Fruit fly (Drosophila melanogaster) whole organism, embryonic: ENCODE results near the gene arg.

Experiments used
- Bgb ChIP-seq: fragments of 200-800 bp; sonication (Bioruptor generic); IDR thresholded peaks from 2 replicates; pipeline ENCODE4 v1.3.6; 2022; ENCODE audit warnings: missing biosample characterization, missing genetic modification characterization; ENCODE audit not compliant: partially characterized antibody
- CG10462 ChIP-seq: fragments of 200-800 bp; sonication (Bioruptor generic); optimal IDR thresholded peaks from 2 replicates; lab custom pipeline; 2016; ENCODE audit warnings: missing biosample characterization, missing genetic modification characterization
- CG11398 ChIP-seq: fragments of 200-800 bp; sonication (Bioruptor generic); optimal IDR thresholded peaks from 2 replicates; lab custom pipeline; 2016; ENCODE audit warnings: missing biosample characterization, missing genetic modification characterization
- CG12155 ChIP-seq: fragments of 200-800 bp; sonication (Bioruptor generic); optimal IDR thresholded peaks from 3 replicates; lab custom pipeline; 2016; ENCODE audit warnings: missing biosample characterization, missing genetic modification characterization
- CG13287 ChIP-seq: fragments of 200-800 bp; sonication (Bioruptor generic); IDR thresholded peaks from 2 replicates; pipeline ENCODE4 v1.3.6; 2022; ENCODE audit warnings: missing biosample characterization, missing genetic modification characterization; ENCODE audit not compliant: partially characterized antibody
- CG13894 ChIP-seq: fragments of 200-800 bp; sonication (Bioruptor generic); optimal IDR thresholded peaks from 3 replicates; lab custom pipeline; 2018; ENCODE audit warnings: missing biosample characterization, mild to moderate bottlenecking, missing genetic modification characterization, moderate library complexity
- CG14441 ChIP-seq: fragments of 200-800 bp; sonication (Bioruptor generic); IDR thresholded peaks from 2 replicates; pipeline ENCODE4 v1.3.6; 2022; ENCODE audit warnings: missing biosample characterization, missing genetic modification characterization
- CG14710 ChIP-seq: fragments of 200-800 bp; sonication (Bioruptor generic); optimal IDR thresholded peaks from 3 replicates; lab custom pipeline; 2019; ENCODE audit warnings: missing biosample characterization, mild to moderate bottlenecking, missing genetic modification characterization, moderate library complexity
- CG14860 ChIP-seq: fragments of 200-800 bp; sonication (Bioruptor generic); IDR thresholded peaks from 3 replicates; pipeline ENCODE4 v1.3.6; 2022; ENCODE audit warnings: missing biosample characterization, missing genetic modification characterization; ENCODE audit not compliant: partially characterized antibody
- CG15269 ChIP-seq: fragments of 200-800 bp; sonication (Bioruptor generic); optimal IDR thresholded peaks from 2 replicates; lab custom pipeline; 2018; ENCODE audit warnings: missing biosample characterization, mild to moderate bottlenecking, missing genetic modification characterization, moderate library complexity
- CG15479 ChIP-seq: fragments of 200-800 bp; sonication (Bioruptor generic); optimal IDR thresholded peaks from 3 replicates; lab custom pipeline; 2019; ENCODE audit warnings: missing biosample characterization, mild to moderate bottlenecking, missing genetic modification characterization, moderate library complexity
- CG15514 ChIP-seq: fragments of 200-800 bp; sonication (Bioruptor generic); optimal IDR thresholded peaks from 3 replicates; lab custom pipeline; 2017; ENCODE audit warnings: missing biosample characterization, missing genetic modification characterization, mild to moderate bottlenecking, moderate library complexity, missing genetic modification reagents
- CG16813 ChIP-seq: fragments of 200-800 bp; sonication (Bioruptor generic); IDR thresholded peaks from 3 replicates; pipeline ENCODE4 v1.3.6; 2022; ENCODE audit warnings: missing biosample characterization, missing genetic modification characterization; ENCODE audit not compliant: partially characterized antibody
- CG16863 ChIP-seq: fragments of 200-800 bp; sonication (Bioruptor generic); optimal IDR thresholded peaks from 3 replicates; lab custom pipeline; 2016; ENCODE audit warnings: missing biosample characterization, missing genetic modification characterization
- CG17385 ChIP-seq: fragments of 200-800 bp; sonication (Bioruptor generic); optimal IDR thresholded peaks from 3 replicates; lab custom pipeline; 2018; ENCODE audit warnings: missing biosample characterization, mild to moderate bottlenecking, missing genetic modification characterization
- CG17912 ChIP-seq: fragments of 200-800 bp; sonication (Bioruptor generic); optimal IDR thresholded peaks from 2 replicates; lab custom pipeline; 2018; ENCODE audit warnings: missing biosample characterization, mild to moderate bottlenecking, missing genetic modification characterization
- CG2116 ChIP-seq: fragments of 200-800 bp; sonication (Bioruptor generic); optimal IDR thresholded peaks from 3 replicates; lab custom pipeline; 2018; ENCODE audit warnings: missing biosample characterization, mild to moderate bottlenecking, missing genetic modification characterization
- CG2120 ChIP-seq: fragments of 200-800 bp; sonication (Bioruptor generic); optimal IDR thresholded peaks from 3 replicates; lab custom pipeline; 2016; ENCODE audit warnings: missing biosample characterization, missing genetic modification characterization
- CG2129 ChIP-seq: fragments of 200-800 bp; sonication (Bioruptor generic); IDR thresholded peaks from 2 replicates; pipeline ENCODE4 v1.3.6; 2022; ENCODE audit warnings: missing biosample characterization, missing genetic modification characterization; ENCODE audit not compliant: partially characterized antibody
- CG34224 ChIP-seq: fragments of 200-800 bp; sonication (Bioruptor generic); IDR thresholded peaks from 3 replicates; pipeline ENCODE4 v1.3.6; 2022; ENCODE audit warnings: missing biosample characterization, missing genetic modification characterization; ENCODE audit not compliant: partially characterized antibody
- CG34422 ChIP-seq: fragments of 200-800 bp; sonication (Bioruptor generic); IDR thresholded peaks from 3 replicates; pipeline ENCODE4 v1.3.6; 2022; ENCODE audit warnings: missing biosample characterization, missing genetic modification characterization
- CG4707 ChIP-seq: fragments of 200-800 bp; sonication (Bioruptor generic); optimal IDR thresholded peaks from 2 replicates; lab custom pipeline; 2018; ENCODE audit warnings: missing biosample characterization, mild to moderate bottlenecking, missing genetic modification characterization, moderate library complexity
- CG4854 ChIP-seq: fragments of 200-800 bp; sonication (Bioruptor generic); optimal IDR thresholded peaks from 2 replicates; lab custom pipeline; 2016; ENCODE audit warnings: missing biosample characterization, missing genetic modification characterization, inconsistent platforms
- CG6654 ChIP-seq: fragments of 200-800 bp; sonication (Bioruptor generic); optimal IDR thresholded peaks from 2 replicates; lab custom pipeline; 2017; ENCODE audit warnings: missing biosample characterization, mild to moderate bottlenecking, missing genetic modification characterization
- CG6813 ChIP-seq: fragments of 200-800 bp; sonication (Bioruptor generic); optimal IDR thresholded peaks from 2 replicates; lab custom pipeline; 2017; ENCODE audit warnings: missing biosample characterization, missing genetic modification characterization, mild to moderate bottlenecking, moderate library complexity, missing genetic modification reagents
- CG7357 ChIP-seq: fragments of 200-800 bp; sonication (Bioruptor generic); IDR thresholded peaks from 3 replicates; pipeline ENCODE4 v1.3.6; 2022; ENCODE audit warnings: missing biosample characterization, missing genetic modification characterization
- CG7745 ChIP-seq: fragments of 200-800 bp; sonication (Bioruptor generic); optimal IDR thresholded peaks from 2 replicates; lab custom pipeline; 2018; ENCODE audit warnings: missing biosample characterization, mild to moderate bottlenecking, missing genetic modification characterization, moderate library complexity
- D19B ChIP-seq: fragments of 200-800 bp; sonication (Bioruptor generic); optimal IDR thresholded peaks from 2 replicates; lab custom pipeline; 2017; ENCODE audit warnings: missing biosample characterization, mild to moderate bottlenecking, missing genetic modification characterization
- Deaf1 ChIP-seq: fragments of 200-800 bp; optimal IDR thresholded peaks from 3 replicates; lab custom pipeline; 2019; ENCODE audit warnings: missing biosample characterization, mild to moderate bottlenecking, missing genetic modification characterization, moderate library complexity
- Dll ChIP-seq: fragments of 200-800 bp; sonication (Bioruptor generic); IDR thresholded peaks from 4 replicates; pipeline ENCODE4 v1.3.6; 2022; ENCODE audit warnings: missing biosample characterization, missing genetic modification characterization; ENCODE audit not compliant: partially characterized antibody
- HLH4C ChIP-seq: fragments of 200-800 bp; sonication (Bioruptor generic); IDR thresholded peaks from 3 replicates; pipeline ENCODE4 v1.3.6; 2022; ENCODE audit warnings: missing biosample characterization, missing genetic modification characterization; ENCODE audit not compliant: partially characterized antibody
- Med ChIP-seq: fragments of 200-800 bp; sonication (Bioruptor generic); peaks from one replicate; lab custom pipeline; 2016; ENCODE audit warnings: missing biosample characterization, missing genetic modification characterization, mild to moderate bottlenecking, inconsistent platforms, moderate library complexity
- Scr ChIP-seq: fragments of 200-800 bp; sonication (Bioruptor generic); IDR thresholded peaks from 2 replicates; pipeline ENCODE4 v1.3.6; 2022; ENCODE audit warnings: missing biosample characterization, missing genetic modification characterization; ENCODE audit not compliant: partially characterized antibody
- bbx ChIP-seq: fragments of 200-800 bp; sonication (Bioruptor generic); IDR thresholded peaks from 2 replicates; pipeline ENCODE4 v1.3.6; 2022; ENCODE audit warnings: missing biosample characterization, missing genetic modification characterization; ENCODE audit not compliant: partially characterized antibody
- bigmax ChIP-seq: fragments of 200-800 bp; sonication (Bioruptor generic); optimal IDR thresholded peaks from 2 replicates; lab custom pipeline; 2018; ENCODE audit warnings: missing biosample characterization, mild to moderate bottlenecking, missing genetic modification characterization
- br ChIP-seq: fragments of >200 bp; optimal IDR thresholded peaks from 2 replicates; lab custom pipeline; 2017
- dysf ChIP-seq: fragments of 200-800 bp; sonication (Bioruptor generic); IDR thresholded peaks from 3 replicates; pipeline ENCODE4 v1.3.6; 2022; ENCODE audit warnings: missing biosample characterization, missing genetic modification characterization
- fd102C ChIP-seq: fragments of 200-800 bp; sonication (Bioruptor generic); optimal IDR thresholded peaks from 2 replicates; lab custom pipeline; 2018; ENCODE audit warnings: missing biosample characterization, mild to moderate bottlenecking, missing genetic modification characterization, moderate library complexity
- ind ChIP-seq: fragments of 200-800 bp; sonication (Bioruptor generic); optimal IDR thresholded peaks from 3 replicates; lab custom pipeline; 2016; ENCODE audit warnings: missing biosample characterization, missing genetic modification characterization
- klu ChIP-seq: fragments of 200-800 bp; sonication (Bioruptor generic); IDR thresholded peaks from 2 replicates; pipeline ENCODE4 v1.3.6; 2022; ENCODE audit warnings: missing biosample characterization, missing genetic modification characterization
- maf-S ChIP-seq: fragments of 200-800 bp; sonication (Bioruptor generic); optimal IDR thresholded peaks from 2 replicates; lab custom pipeline; 2016; ENCODE audit warnings: missing biosample characterization, missing genetic modification characterization
- onecut ChIP-seq: fragments of 200-800 bp; sonication (Bioruptor generic); IDR thresholded peaks from 2 replicates; pipeline ENCODE4 v1.3.6; 2022; ENCODE audit warnings: missing biosample characterization, missing genetic modification characterization
- org-1 ChIP-seq: fragments of 200-800 bp; sonication (Bioruptor generic); optimal IDR thresholded peaks from 2 replicates; lab custom pipeline; 2017; ENCODE audit warnings: missing biosample characterization, missing genetic modification characterization
- ro ChIP-seq: fragments of 200-800 bp; sonication (Bioruptor generic); IDR thresholded peaks from 2 replicates; pipeline ENCODE4 v1.3.6; 2022; ENCODE audit warnings: missing biosample characterization, missing genetic modification characterization
- slou ChIP-seq: fragments of 200-800 bp; sonication (Bioruptor generic); optimal IDR thresholded peaks from 3 replicates; lab custom pipeline; 2016; ENCODE audit warnings: missing biosample characterization, missing genetic modification characterization
- sr ChIP-seq: fragments of 200-800 bp; sonication (Bioruptor generic); IDR thresholded peaks from 3 replicates; pipeline ENCODE4 v1.3.6; 2022; ENCODE audit warnings: missing biosample characterization, missing genetic modification characterization
- toy ChIP-seq: fragments of 200-800 bp; sonication (Bioruptor generic); IDR thresholded peaks from 2 replicates; pipeline ENCODE4 v1.3.6; 2022; ENCODE audit warnings: missing biosample characterization, missing genetic modification characterization
- unc-4 ChIP-seq: fragments of 200-800 bp; sonication (Bioruptor generic); IDR thresholded peaks from 2 replicates; pipeline ENCODE4 v1.3.6; 2022; ENCODE audit warnings: missing biosample characterization, missing genetic modification characterization; ENCODE audit not compliant: partially characterized antibody
- zfh2 ChIP-seq: fragments of 200-800 bp; sonication (Bioruptor generic); optimal IDR thresholded peaks from 2 replicates; lab custom pipeline; 2016; ENCODE audit warnings: missing biosample characterization, missing genetic modification characterization

The arg gene

DNA sequence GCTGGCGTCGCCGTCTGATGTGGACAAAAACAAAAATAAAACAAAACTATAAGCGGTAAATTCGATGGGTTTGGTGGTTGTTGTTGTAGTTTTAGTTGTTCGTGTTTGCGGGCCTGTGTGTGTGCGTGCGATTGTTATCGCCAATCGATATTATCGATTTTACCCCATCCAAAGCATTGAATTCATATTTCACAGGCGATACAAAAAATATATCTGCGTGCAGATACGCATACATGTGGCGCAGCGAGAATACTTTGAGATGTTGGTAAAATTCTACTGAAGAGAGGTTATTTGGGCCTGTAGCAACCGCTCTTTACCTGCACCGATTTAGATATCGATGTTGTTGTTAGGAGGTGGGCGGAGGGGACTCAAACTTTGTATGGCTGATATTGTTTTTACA is 12.4 kb downstream of the arg start (continued):
- peak; percentile 18 for TF ChIP-seq CG17385 (GFP tag; lab: Kevin White, UChicago)
- no peak for TF ChIP-seq org-1 (GFP tag; lab: Kevin White, UChicago)
- no peak for TF ChIP-seq CG7357 (GFP tag; lab: Robert Waterston, UW)
- peak; percentile 38; the same call in 1 of the 2 replicates for TF ChIP-seq bbx
- TF ChIP-seq CG13287 (GFP tag; lab: Robert Waterston, UW), result peak; percentile 43
- TF ChIP-seq D19B (GFP tag; lab: Kevin White, UChicago), result no peak
- TF ChIP-seq ind (GFP tag; lab: Kevin White, UChicago), result no peak
- TF ChIP-seq CG15514 (GFP tag; lab: Kevin White, UChicago), result peak; percentile 51
- TF ChIP-seq zfh2 (GFP tag; lab: Kevin White, UChicago), result no peak
- peak; percentile 28; the same call in 1 of the 2 replicates for TF ChIP-seq CG2129
- peak; percentile 55; the same call in 2 of the 3 replicates for TF ChIP-seq HLH4C
- no peak for TF ChIP-seq CG7745 (tag; lab: Kevin White, UChicago)
- TF ChIP-seq Scr (GFP tag; lab: Robert Waterston, UW), result peak; percentile 52
- TF ChIP-seq CG14860 (GFP tag; lab: Robert Waterston, UW), result 0 out of 3 replicates have a peak, but pooled peaks have one; percentile 41
- peak; percentile 14 for TF ChIP-seq Deaf1 (tag; lab: Kevin White, UChicago)
- peak; percentile 35 for TF ChIP-seq CG17912 (GFP tag; lab: Kevin White, UChicago)
- TF ChIP-seq Med (GFP tag; lab: Kevin White, UChicago), result peak; percentile 61
- no peak for TF ChIP-seq maf-S (GFP tag; lab: Kevin White, UChicago)
- no peak for TF ChIP-seq CG12155 (GFP tag; lab: Kevin White, UChicago)
- TF ChIP-seq CG11398, result no peak
- no peak for TF ChIP-seq CG16863
- TF ChIP-seq klu, result no peak
- TF ChIP-seq CG34422 (GFP tag; lab: Robert Waterston, UW), result no peak
- peak; percentile 37; the same call in 1 of the 4 replicates for TF ChIP-seq Dll (GFP tag; lab: Robert Waterston, UW)
- peak; percentile 2 for TF ChIP-seq CG13894
- no peak for TF ChIP-seq bigmax (GFP tag; lab: Kevin White, UChicago)
- TF ChIP-seq sr, result no peak
- TF ChIP-seq CG34224 (GFP tag; lab: Robert Waterston, UW), result no peak
- TF ChIP-seq br, result no peak
- no peak for TF ChIP-seq CG15269 (tag; lab: Kevin White, UChicago)
- TF ChIP-seq dysf (GFP tag; lab: Robert Waterston, UW), result no peak
- no peak for TF ChIP-seq CG10462 (GFP tag; lab: Kevin White, UChicago)
- TF ChIP-seq CG15479 (GFP tag; lab: Kevin White, UChicago), result peak; percentile 52
- TF ChIP-seq CG4854, result no peak
- TF ChIP-seq slou (GFP tag; lab: Kevin White, UChicago), result no peak
- TF ChIP-seq CG16813, result peak; percentile 47; the same call in 2 of the 3 replicates
- no peak for TF ChIP-seq ro (GFP tag; lab: Robert Waterston, UW)
- no peak for TF ChIP-seq CG2116 (GFP tag; lab: Kevin White, UChicago)
- TF ChIP-seq onecut (GFP tag; lab: Robert Waterston, UW), result peak; percentile 97
- TF ChIP-seq fd102C (GFP tag; lab: Kevin White, UChicago), result no peak
- TF ChIP-seq CG4707, result no peak
- no peak for TF ChIP-seq CG6654 (GFP tag; lab: Kevin White, UChicago)
- no peak for TF ChIP-seq CG14710
- TF ChIP-seq CG2120 (GFP tag; lab: Kevin White, UChicago), result no peak
- peak; percentile 47; the same call in 1 of the 2 replicates for TF ChIP-seq unc-4 (GFP tag; lab: Robert Waterston, UW)
- TF ChIP-seq CG6813 (GFP tag; lab: Kevin White, UChicago), result no peak
- no peak for TF ChIP-seq toy (GFP tag; lab: Robert Waterston, UW)
- TF ChIP-seq Bgb (GFP tag; lab: Robert Waterston, UW), result peak; percentile 29; the same call in 1 of the 2 replicates
- TF ChIP-seq CG14441 (GFP tag; lab: Robert Waterston, UW), result 0 out of 2 replicates have a peak, but pooled peaks have one; percentile 8
